Fruit fly (Drosophila melanogaster): Measurements from ENCODE around the gene Acp24A4.

The Acp24A4 gene

dm6 chr2L:3647521-3648172, 46.1 kb downstream of the Acp24A4 start (continued):
- TF ChIP-seq CG3163 (GFP tag; optimal IDR thresholded peaks at IDR 0.05) (no peak), CG2889 (GFP tag; IDR thresholded peaks at IDR 0.05) (no peak), sc (optimal IDR thresholded peaks at IDR 0.05) (no peak), sc (GFP tag; optimal IDR thresholded peaks at IDR 0.05) (peak; percentile 33), Blimp-1 (GFP tag; optimal IDR thresholded peaks at IDR 0.05) (peak; percentile 3), Sox100B (GFP tag; optimal IDR thresholded peaks at IDR 0.05) (peak; percentile 42), cwo (GFP tag; optimal IDR thresholded peaks at IDR 0.05) (no peak), abd-A (tag; optimal IDR thresholded peaks at IDR 0.05) (no peak), Myb (GFP tag; optimal IDR thresholded peaks at IDR 0.05) (no peak), CG17385 (GFP tag; optimal IDR thresholded peaks at IDR 0.05) (peak; percentile 13), ems (GFP tag; optimal IDR thresholded peaks at IDR 0.05) (no peak), CG17328 (GFP tag; IDR thresholded peaks at IDR 0.05) (peak; percentile 21; the same call in 1 of the 2 replicates), NFAT (GFP tag; IDR thresholded peaks at IDR 0.05) (no peak), Scr (GFP tag; IDR thresholded peaks at IDR 0.05; ENCODE audit: partially characterized antibody) (no peak), wek (GFP tag; optimal IDR thresholded peaks at IDR 0.05) (peak; percentile 29), sens (GFP tag) (peak; percentile 62), trem (tag; optimal IDR thresholded peaks at IDR 0.05) (no peak), Tbp (GFP tag; optimal IDR thresholded peaks at IDR 0.05) (no peak), kni (GFP tag; optimal IDR thresholded peaks at IDR 0.05) (no peak), CG17186 (GFP tag; optimal IDR thresholded peaks at IDR 0.05) (no peak), Dp (GFP tag; optimal IDR thresholded peaks at IDR 0.05) (no peak), CG8388 (GFP tag; optimal IDR thresholded peaks at IDR 0.05) (no peak), Hr3 (GFP tag; optimal IDR thresholded peaks at IDR 0.05) (no peak), fd64A (GFP tag; optimal IDR thresholded peaks at IDR 0.05) (peak; percentile 21), B-H1 (GFP tag; IDR thresholded peaks at IDR 0.05) (no peak), bsh (GFP tag; optimal IDR thresholded peaks at IDR 0.05) (peak in 1 of 2 experiments; percentile 50), so (GFP tag; IDR thresholded peaks at IDR 0.05) (0 out of 3 replicates have a peak, but pooled peaks have one; percentile 12), hkb (optimal IDR thresholded peaks at IDR 0.05) (no peak), hkb (GFP tag; IDR thresholded peaks at IDR 0.05) (peak; percentile 22; the same call in 1 of the 2 replicates), NfI (GFP tag; optimal IDR thresholded peaks at IDR 0.05) (no peak), CG13624 (GFP tag; optimal IDR thresholded peaks at IDR 0.05) (no peak), Bteb2 (GFP tag; optimal IDR thresholded peaks at IDR 0.05) (no peak), ATbp (GFP tag; optimal IDR thresholded peaks at IDR 0.05) (peak; percentile 59), prd (optimal IDR thresholded peaks at IDR 0.05) (no peak), prd (GFP tag; IDR thresholded peaks at IDR 0.05) (no peak), CG16779 (GFP tag; IDR thresholded peaks at IDR 0.05) (no peak), CG4404 (GFP tag; IDR thresholded peaks at IDR 0.05) (no peak), D (optimal IDR thresholded peaks at IDR 0.05) (no peak), D (GFP tag; optimal IDR thresholded peaks at IDR 0.05) (peak; percentile 19), CG7839 (tag; optimal IDR thresholded peaks at IDR 0.05) (no peak), CG9797 (GFP tag; optimal IDR thresholded peaks at IDR 0.05) (no peak), CG30020 (tag; optimal IDR thresholded peaks at IDR 0.05) (no peak), CG7928 (GFP tag; optimal IDR thresholded peaks at IDR 0.05) (no peak), Hr51 (GFP tag; optimal IDR thresholded peaks at IDR 0.05) (peak in 1 of 2 experiments; percentile 26), lilli (GFP tag; optimal IDR thresholded peaks at IDR 0.05) (no peak), dimm (GFP tag; IDR thresholded peaks at IDR 0.05) (no peak), CG8924 (tag; optimal IDR thresholded peaks at IDR 0.05) (peak; percentile 28), salm (tag; optimal IDR thresholded peaks at IDR 0.05) (peak; percentile 7), hb (GFP tag; IDR thresholded peaks at IDR 0.05; ENCODE audit: partially characterized antibody) (no peak), CG12659 (GFP tag; optimal IDR thresholded peaks at IDR 0.05) (no peak), HLHmδ (GFP tag; optimal IDR thresholded peaks at IDR 0.05) (no peak)

Measured in whole organism, embryonic.